Fruit fly (Drosophila melanogaster) whole organism, embryonic: ENCODE data around the gene CCHa2.
A peak's percentile ranks its signal among the peaks of the same experiment; 100 is the strongest.

ENCODE experiments used
- Abd-B ChIP-seq: fragments of 200-800 bp; sonication (Bioruptor generic); optimal IDR thresholded peaks from 2 replicates; lab custom pipeline; 2018; ENCODE audit warnings: missing biosample characterization, mild to moderate bottlenecking, missing genetic modification characterization, moderate library complexity
- Bdp1 ChIP-seq: fragments of 200-800 bp; sonication (Bioruptor generic); optimal IDR thresholded peaks from 3 replicates; lab custom pipeline; 2016; ENCODE audit warnings: missing biosample characterization, missing genetic modification characterization
- CG11247 ChIP-seq: fragments of 200-800 bp; sonication (Bioruptor generic); IDR thresholded peaks from 2 replicates; pipeline ENCODE4 v1.3.6; 2022; ENCODE audit warnings: missing biosample characterization, missing genetic modification characterization
- CG12942 ChIP-seq: fragments of 200-800 bp; sonication (Bioruptor generic); optimal IDR thresholded peaks from 3 replicates; lab custom pipeline; 2016; ENCODE audit warnings: missing biosample characterization, missing genetic modification characterization
- CG14014 ChIP-seq: fragments of 200-800 bp; sonication (Bioruptor generic); IDR thresholded peaks from 2 replicates; pipeline ENCODE4 v1.3.6; 2022; ENCODE audit warnings: missing biosample characterization, missing genetic modification characterization
- CG15696 ChIP-seq: fragments of 200-800 bp; sonication (Bioruptor generic); optimal IDR thresholded peaks from 2 replicates; lab custom pipeline; 2019; ENCODE audit warnings: missing biosample characterization, mild to moderate bottlenecking, missing genetic modification characterization, moderate library complexity
- CG16813 ChIP-seq: fragments of 200-800 bp; sonication (Bioruptor generic); IDR thresholded peaks from 3 replicates; pipeline ENCODE4 v1.3.6; 2022; ENCODE audit warnings: missing biosample characterization, missing genetic modification characterization; ENCODE audit not compliant: partially characterized antibody
- CG18619 ChIP-seq: fragments of 200-800 bp; sonication (Bioruptor generic); optimal IDR thresholded peaks from 3 replicates; lab custom pipeline; 2017; ENCODE audit warnings: missing biosample characterization, mild to moderate bottlenecking, missing genetic modification characterization
- CG2678 ChIP-seq: fragments of 200-800 bp; sonication (Bioruptor generic); optimal IDR thresholded peaks from 3 replicates; lab custom pipeline; 2019; ENCODE audit warnings: missing biosample characterization, mild to moderate bottlenecking, missing genetic modification characterization, moderate library complexity
- CG2712 ChIP-seq: fragments of 200-800 bp; optimal IDR thresholded peaks from 3 replicates; lab custom pipeline; 2019; ENCODE audit warnings: missing biosample characterization, mild to moderate bottlenecking, missing genetic modification characterization, moderate library complexity
- CG32772 ChIP-seq: fragments of 200-800 bp; sonication (Bioruptor generic); IDR thresholded peaks from 2 replicates; pipeline ENCODE4 v1.3.6; 2022; ENCODE audit warnings: missing biosample characterization, missing genetic modification characterization
- CG7357 ChIP-seq: fragments of 200-800 bp; sonication (Bioruptor generic); IDR thresholded peaks from 3 replicates; pipeline ENCODE4 v1.3.6; 2022; ENCODE audit warnings: missing biosample characterization, missing genetic modification characterization
- CG7556 ChIP-seq: fragments of 200-800 bp; sonication (Bioruptor generic); optimal IDR thresholded peaks from 2 replicates; lab custom pipeline; 2017; ENCODE audit warnings: missing biosample characterization, mild to moderate bottlenecking, missing genetic modification characterization
- CG7839 ChIP-seq: fragments of 200-800 bp; sonication (Bioruptor generic); optimal IDR thresholded peaks from 3 replicates; lab custom pipeline; 2018; ENCODE audit warnings: missing biosample characterization, mild to moderate bottlenecking, missing genetic modification characterization, moderate library complexity
- CG8924 ChIP-seq: fragments of 200-800 bp; optimal IDR thresholded peaks from 3 replicates; lab custom pipeline; 2019; ENCODE audit warnings: missing biosample characterization, mild to moderate bottlenecking, missing genetic modification characterization, moderate library complexity
- CG9797 ChIP-seq: fragments of 200-800 bp; sonication (Bioruptor generic); optimal IDR thresholded peaks from 3 replicates; lab custom pipeline; 2018; ENCODE audit warnings: missing biosample characterization, mild to moderate bottlenecking, missing genetic modification characterization
- CTCF ChIP-seq: fragments of 200-800 bp; sonication (Bioruptor generic); optimal IDR thresholded peaks from 2 replicates; lab custom pipeline; 2017; ENCODE audit warnings: missing biosample characterization, mild to moderate bottlenecking, missing genetic modification characterization, moderate library complexity
- ERR ChIP-seq: fragments of 200-800 bp; sonication (Bioruptor generic); optimal IDR thresholded peaks from 2 replicates; lab custom pipeline; 2016; ENCODE audit warnings: missing biosample characterization, missing genetic modification characterization
- Eip74EF ChIP-seq, 2 experiments: fragments of 200-800 bp in 1 of 2; fragments of >200 bp in 1 of 2; sonication (Bioruptor generic) in 1 of 2; optimal IDR thresholded peaks; 2 replicates each; lab custom pipeline; 2017 to 2019; ENCODE audit warnings: missing biosample characterization in 2 of 2, missing genetic modification characterization in 2 of 2, mild to moderate bottlenecking in 1 of 2, moderate library complexity in 1 of 2
- Hr3 ChIP-seq: fragments of 200-800 bp; sonication (Bioruptor generic); optimal IDR thresholded peaks from 3 replicates; lab custom pipeline; 2016; ENCODE audit warnings: missing biosample characterization, missing genetic modification characterization
- Jarid2 ChIP-seq: fragments of 200-800 bp; sonication (Bioruptor generic); optimal IDR thresholded peaks from 3 replicates; lab custom pipeline; 2017; ENCODE audit warnings: mild to moderate bottlenecking, missing biosample characterization, missing genetic modification reagents, missing genetic modification characterization
- Oli ChIP-seq: fragments of 200-800 bp; sonication (Bioruptor generic); optimal IDR thresholded peaks from 2 replicates; lab custom pipeline; 2018; ENCODE audit warnings: missing biosample characterization, mild to moderate bottlenecking, missing genetic modification characterization, moderate library complexity
- Opbp ChIP-seq: fragments of 200-800 bp; sonication (Bioruptor generic); IDR thresholded peaks from 3 replicates; pipeline ENCODE4 v1.3.6; 2022; ENCODE audit warnings: missing biosample characterization, missing genetic modification characterization; ENCODE audit not compliant: partially characterized antibody
- Sox102F ChIP-seq: fragments of 200-800 bp; sonication (Bioruptor generic); optimal IDR thresholded peaks from 2 replicates; lab custom pipeline; 2018; ENCODE audit warnings: missing biosample characterization, mild to moderate bottlenecking, missing genetic modification characterization, moderate library complexity
- Stat92E ChIP-seq, 3 experiments: fragments of >200 bp in 2 of 3; fragments of 200-800 bp in 1 of 3; sonication (Bioruptor generic) in 1 of 3; optimal IDR thresholded peaks; 2 replicates each; lab custom pipeline; 2017 to 2019; ENCODE audit warnings: missing biosample characterization in 3 of 3, missing genetic modification characterization in 3 of 3, mild to moderate bottlenecking in 1 of 3, moderate library complexity in 1 of 3
- Usf ChIP-seq: fragments of 200-800 bp; sonication (Bioruptor generic); optimal IDR thresholded peaks from 2 replicates; lab custom pipeline; 2017; ENCODE audit warnings: missing genotype, missing biosample characterization, missing genetic modification characterization
- cwo ChIP-seq: fragments of 200-800 bp; sonication (Bioruptor generic); optimal IDR thresholded peaks from 3 replicates; lab custom pipeline; 2017; ENCODE audit warnings: missing biosample characterization, missing genetic modification characterization, mild to moderate bottlenecking, moderate library complexity, missing genetic modification reagents
- dan ChIP-seq: fragments of 200-800 bp; sonication (Bioruptor generic); IDR thresholded peaks from 2 replicates; pipeline ENCODE4 v1.3.6; 2022; ENCODE audit warnings: missing biosample characterization, missing genetic modification characterization
- danr ChIP-seq: fragments of 200-800 bp; sonication (Bioruptor generic); IDR thresholded peaks from 2 replicates; pipeline ENCODE4 v1.3.6; 2022; ENCODE audit warnings: missing biosample characterization, missing genetic modification characterization
- esg ChIP-seq: fragments of 200-800 bp; sonication (Bioruptor generic); conservative IDR thresholded peaks from 2 replicates; pipeline ENCODE4 v1.3.6; 2022; ENCODE audit warnings: missing biosample characterization, missing genetic modification characterization
- fd96Cb ChIP-seq: fragments of 200-800 bp; sonication (Bioruptor generic); optimal IDR thresholded peaks from 2 replicates; lab custom pipeline; 2018; ENCODE audit warnings: missing biosample characterization, mild to moderate bottlenecking, missing genetic modification characterization, moderate library complexity
- gfzf ChIP-seq: fragments of 200-800 bp; sonication (Bioruptor generic); optimal IDR thresholded peaks from 2 replicates; lab custom pipeline; 2016; ENCODE audit warnings: missing biosample characterization, mild to moderate bottlenecking, missing genetic modification characterization, moderate library complexity
- grau ChIP-seq: fragments of 200-800 bp; optimal IDR thresholded peaks from 3 replicates; lab custom pipeline; 2019; ENCODE audit warnings: missing biosample characterization, mild to moderate bottlenecking, missing genetic modification characterization, moderate library complexity
- mam ChIP-seq: fragments of 200-800 bp; sonication (Bioruptor generic); optimal IDR thresholded peaks from 3 replicates; lab custom pipeline; 2016; ENCODE audit warnings: missing biosample characterization, missing genetic modification characterization
- pan ChIP-seq, 4 experiments: fragments of >200 bp in 3 of 4; fragments of 200-800 bp in 1 of 4; sonication (Bioruptor generic) in 1 of 4; optimal IDR thresholded peaks in 3 of 4; IDR thresholded peaks in 1 of 4; 2 replicates each; pipeline versions ENCODE4 v1.3.6 to Lab custom; 2017 to 2022; ENCODE audit warnings: missing biosample characterization in 2 of 4, missing genetic modification characterization in 2 of 4, mixed read lengths in 1 of 4
- run ChIP-seq: fragments of 200-800 bp; sonication (Bioruptor generic); optimal IDR thresholded peaks from 3 replicates; lab custom pipeline; 2018; ENCODE audit warnings: missing biosample characterization, mild to moderate bottlenecking, missing genetic modification characterization
- seq ChIP-seq: fragments of 200-800 bp; sonication (Bioruptor generic); IDR thresholded peaks from 2 replicates; pipeline ENCODE4 v1.3.6; 2022; ENCODE audit warnings: missing biosample characterization, missing genetic modification characterization
- tap ChIP-seq: fragments of 200-800 bp; optimal IDR thresholded peaks from 3 replicates; lab custom pipeline; 2019; ENCODE audit warnings: missing biosample characterization, mild to moderate bottlenecking, missing genetic modification characterization, moderate library complexity
- tin ChIP-seq: fragments of 200-800 bp; sonication (Bioruptor generic); optimal IDR thresholded peaks from 3 replicates; lab custom pipeline; 2016; ENCODE audit warnings: missing biosample characterization, missing genetic modification characterization
- tio ChIP-seq: fragments of 200-800 bp; sonication (Bioruptor generic); optimal IDR thresholded peaks from 2 replicates; lab custom pipeline; 2017; ENCODE audit warnings: missing biosample characterization, missing genetic modification characterization, inconsistent platforms
- trem ChIP-seq: fragments of 200-800 bp; optimal IDR thresholded peaks from 3 replicates; lab custom pipeline; 2019; ENCODE audit warnings: missing biosample characterization, mild to moderate bottlenecking, missing genetic modification characterization, moderate library complexity
- unpg ChIP-seq: fragments of 200-800 bp; sonication (Bioruptor generic); optimal IDR thresholded peaks from 3 replicates; lab custom pipeline; 2018; ENCODE audit warnings: missing biosample characterization, mild to moderate bottlenecking, missing genetic modification characterization, moderate library complexity
- vnd ChIP-seq: fragments of 200-800 bp; sonication (Bioruptor generic); IDR thresholded peaks from 3 replicates; pipeline ENCODE4 v1.3.6; 2022; ENCODE audit warnings: missing biosample characterization, missing genetic modification characterization; ENCODE audit not compliant: partially characterized antibody
- wek ChIP-seq: fragments of 200-800 bp; sonication (Bioruptor generic); optimal IDR thresholded peaks from 3 replicates; lab custom pipeline; 2018; ENCODE audit warnings: missing biosample characterization, mild to moderate bottlenecking, missing genetic modification characterization, moderate library complexity
- zen ChIP-seq: fragments of 200-800 bp; sonication (Bioruptor generic); optimal IDR thresholded peaks from 3 replicates; lab custom pipeline; 2018; ENCODE audit warnings: missing biosample characterization, mild to moderate bottlenecking, missing genetic modification characterization, moderate library complexity

Gene CCHa2

DNA sequence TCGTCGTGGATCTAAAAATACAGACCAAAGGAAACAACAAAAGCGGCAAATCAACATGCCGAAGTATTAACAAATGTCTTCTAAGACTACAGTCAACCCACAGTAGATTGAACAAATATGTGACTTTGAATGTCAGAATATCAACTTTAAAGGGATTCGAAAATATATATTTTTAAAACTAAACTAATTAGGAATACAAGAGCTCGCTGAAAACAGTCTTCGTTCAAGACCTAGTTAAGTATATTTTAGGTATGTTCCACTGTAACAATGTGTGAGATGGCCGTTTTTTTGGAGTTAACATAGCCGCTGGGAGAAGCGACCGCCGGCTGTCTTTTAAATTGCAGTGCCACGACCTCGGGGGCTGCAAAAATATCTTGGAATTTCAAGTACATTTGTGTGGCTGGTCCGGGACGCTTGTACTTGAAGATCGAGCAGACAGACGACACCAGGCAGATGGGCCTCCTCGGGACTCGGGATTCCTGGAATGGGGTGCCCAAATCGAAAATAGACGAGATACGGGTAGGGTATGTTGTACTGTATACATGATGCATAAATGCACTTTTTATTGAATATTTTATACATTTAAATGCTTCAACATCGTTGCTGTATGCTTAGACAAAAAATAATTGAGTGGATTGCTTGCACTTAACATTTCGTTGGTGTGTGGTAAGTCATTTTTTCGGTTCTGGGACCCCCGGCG lies 33.5 kb upstream of the CCHa2 start (continued):
- peak; percentile 4 for TF ChIP-seq wek
- TF ChIP-seq dan: no peak
- no peak for TF ChIP-seq CTCF (GFP tag; lab: Kevin White, UChicago)
- TF ChIP-seq CG18619 (GFP tag; lab: Kevin White, UChicago): peak; percentile 26
- peak; percentile 48; the same call in 1 of the 2 replicates for TF ChIP-seq CG11247 (GFP tag; lab: Robert Waterston, UW)
- peak; percentile 42 for TF ChIP-seq mam (GFP tag; lab: Kevin White, UChicago)
- peak; percentile 66 for TF ChIP-seq CG7556 (GFP tag; lab: Kevin White, UChicago)

DNA sequence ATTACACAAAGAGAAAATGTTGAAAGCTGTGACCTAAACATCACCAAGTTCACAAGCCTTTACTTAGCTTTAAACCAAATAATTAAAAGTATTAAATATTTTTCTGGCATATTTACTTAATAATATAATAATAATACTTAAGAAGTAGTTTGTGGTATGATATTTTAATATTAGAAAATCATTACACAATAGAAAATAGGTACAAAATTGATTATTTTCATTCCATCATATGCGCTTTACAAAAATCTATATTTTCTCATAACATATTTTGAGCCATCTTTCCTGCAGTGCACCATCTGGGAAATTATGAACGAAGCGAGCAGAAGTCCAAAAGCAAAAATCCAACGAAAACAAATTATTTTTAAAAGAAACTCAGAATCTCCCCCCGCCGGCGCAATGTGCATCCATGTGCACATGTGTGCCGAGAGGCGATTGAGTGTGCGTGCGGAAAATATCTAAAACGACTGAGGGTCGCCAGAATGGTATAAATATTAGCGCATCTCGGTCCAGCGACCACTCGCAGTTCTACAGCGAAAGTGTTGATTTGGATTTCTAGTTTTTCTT lies 30.6 kb upstream of the CCHa2 start, which contains the start of gene Act87E:
TSS of gene Act87E (plus strand) at position 514 of the 564 bp plus-strand sequence.
- TF ChIP-seq cwo (GFP tag; lab: Kevin White, UChicago) (peak; percentile 39), CG2712 (tag; lab: Kevin White, UChicago) (peak; percentile 87), unpg (peak; percentile 59), danr (GFP tag; lab: Robert Waterston, UW) (0 out of 2 replicates have a peak, but pooled peaks have one; percentile 49), tap (tag; lab: Kevin White, UChicago) (peak; percentile 57), gfzf (no peak), CG16813 (GFP tag; lab: Robert Waterston, UW) (no peak), Eip74EF (GFP tag; optimal IDR thresholded peaks at IDR 0.05; lab: Kevin White, UChicago) (peak in 1 of 2 experiments; percentile 72), Abd-B (GFP tag; lab: Kevin White, UChicago) (peak; percentile 55), Opbp (GFP tag; lab: Robert Waterston, UW) (no peak), CG32772 (GFP tag; lab: Robert Waterston, UW) (peak; percentile 26; the same call in 1 of the 2 replicates), vnd (GFP tag; lab: Robert Waterston, UW) (no peak), seq (GFP tag; lab: Robert Waterston, UW) (no peak), Stat92E (GFP tag; optimal IDR thresholded peaks at IDR 0.05; lab: Kevin White, UChicago) (peak in 1 of 3 experiments; percentile 50), grau (peak; percentile 82), CG15696 (tag; lab: Kevin White, UChicago) (peak; percentile 79), pan (optimal IDR thresholded peaks at IDR 0.05; lab: Kevin White, UChicago) (no peak), pan (GFP tag; optimal IDR thresholded peaks at IDR 0.05 in 1 of 2, IDR thresholded peaks at IDR 0.05 in 1 of 2) (peak in 1 of 2 experiments; percentile 39), zen (tag; lab: Kevin White, UChicago) (peak; percentile 36), fd96Cb (tag; lab: Kevin White, UChicago) (peak; percentile 75), CG8924 (tag; lab: Kevin White, UChicago) (peak; percentile 84), Bdp1 (GFP tag; lab: Kevin White, UChicago) (no peak), Usf (GFP tag; lab: Kevin White, UChicago) (peak; percentile 26), Hr3 (GFP tag; lab: Kevin White, UChicago) (peak; percentile 67), CG7357 (GFP tag; lab: Robert Waterston, UW) (peak; percentile 62; the same call in 2 of the 3 replicates), Jarid2 (no peak), trem (tag; lab: Kevin White, UChicago) (peak; percentile 64), CG12942 (GFP tag; lab: Kevin White, UChicago) (peak; percentile 42), tio (peak; percentile 65), CG14014 (GFP tag; lab: Robert Waterston, UW) (0 out of 2 replicates have a peak, but pooled peaks have one; percentile 19), ERR (GFP tag; lab: Kevin White, UChicago) (no peak), CG9797 (GFP tag; lab: Kevin White, UChicago) (no peak), CG7839 (tag; lab: Kevin White, UChicago) (peak; percentile 78), run (tag; lab: Kevin White, UChicago) (peak; percentile 37), CG11247 (GFP tag; lab: Robert Waterston, UW) (0 out of 2 replicates have a peak, but pooled peaks have one; percentile 18), tin (GFP tag; lab: Kevin White, UChicago) (peak; percentile 58), esg (GFP tag; lab: Robert Waterston, UW) (peak; percentile 41; the same call in 1 of the 2 replicates), CG2678 (peak; percentile 87), Oli (tag; lab: Kevin White, UChicago) (peak; percentile 75), Sox102F (GFP tag; lab: Kevin White, UChicago) (peak; percentile 76)
